Worm (Caenorhabditis elegans) whole organism, L1 larva: Measurements from ENCODE around the gene sucl-1.

Source experiments
- lin-35 ChIP-seq, 2 experiments: fragments of 150-350 bp; optimal IDR thresholded peaks; 2 replicates each; lab custom pipeline; 2014; ENCODE audit warnings: missing biosample characterization in 2 of 2, missing genetic modification characterization in 2 of 2, missing genetic modification reagents in 2 of 2
- lsy-2 ChIP-seq, 2 experiments: fragments of 150-350 bp; optimal IDR thresholded peaks; 2 replicates each; lab custom pipeline; 2014; ENCODE audit warnings: missing biosample characterization in 2 of 2, missing genetic modification characterization in 2 of 2
- nhr-19 ChIP-seq: fragments of 200-800 bp; sonication (Bioruptor generic); conservative IDR thresholded peaks from 2 replicates; pipeline ENCODE4 v1.3.6; 2022; ENCODE audit warnings: missing genetic modification characterization, missing compliant biosample characterization
- nhr-20 ChIP-seq: sonication (generic microtip); optimal IDR thresholded peaks from 2 replicates; lab custom pipeline; 2016; ENCODE audit warnings: mild to moderate bottlenecking, missing genetic modification characterization, missing compliant biosample characterization
- sox-4 ChIP-seq: sonication (generic microtip); optimal IDR thresholded peaks from 2 replicates; lab custom pipeline; 2016; ENCODE audit warnings: missing genetic modification characterization, missing compliant biosample characterization
- swsn-7 ChIP-seq: sonication (generic microtip); optimal IDR thresholded peaks from 2 replicates; lab custom pipeline; 2016; ENCODE audit warnings: missing genetic modification characterization, missing compliant biosample characterization
- unc-62 ChIP-seq: fragments of 150-350 bp; optimal IDR thresholded peaks from 2 replicates; lab custom pipeline; 2014; ENCODE audit warnings: missing biosample characterization, missing genetic modification reagents, missing genetic modification characterization

DNA sequence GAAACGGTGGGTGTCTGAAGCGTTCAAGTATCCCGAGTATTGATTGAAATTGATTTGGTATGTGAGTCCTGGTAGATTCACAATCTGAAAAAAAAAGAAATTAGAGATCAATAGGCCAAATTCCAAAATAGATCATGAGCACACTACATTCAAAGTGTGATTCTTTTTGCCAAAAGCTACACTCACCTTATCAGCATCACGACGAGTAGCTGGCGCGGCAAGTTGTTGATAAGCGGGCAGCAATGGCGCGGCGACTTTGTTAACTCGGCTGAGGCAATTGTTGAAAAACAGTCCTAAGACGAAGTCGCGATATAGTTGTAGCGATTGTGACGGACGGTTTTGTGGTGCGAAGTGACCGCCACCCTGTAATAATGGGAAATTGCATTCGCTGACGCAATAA lies 15.2 kb downstream of the sucl-1 start:
- TF ChIP-seq nhr-19 (GFP tag; lab: Robert Waterston, UW) (no peak), unc-62 (no peak), nhr-20 (tag; lab: Kevin White, UChicago) (no peak), lin-35 (GFP tag; optimal IDR thresholded peaks at IDR 0.05; lab: Kevin White, UChicago) (no peak), lsy-2 (tag; optimal IDR thresholded peaks at IDR 0.05; lab: Kevin White, UChicago) (no peak), swsn-7 (no peak), sox-4 (tag; lab: Kevin White, UChicago) (no peak)
